Fruit fly (Drosophila melanogaster) whole organism, embryonic: Measurements from ENCODE around the gene CG31204.

Experiments used
- CG31224 ChIP-seq: fragments of 200-800 bp; sonication (Bioruptor generic); IDR thresholded peaks from 2 replicates; pipeline ENCODE4 v1.3.6; 2022; ENCODE audit warnings: missing biosample characterization, missing genetic modification characterization
- CG32532 ChIP-seq: fragments of 200-800 bp; sonication (Bioruptor generic); IDR thresholded peaks from 2 replicates; pipeline ENCODE4 v1.3.6; 2022; ENCODE audit warnings: missing biosample characterization, missing genetic modification characterization
- CG34422 ChIP-seq: fragments of 200-800 bp; sonication (Bioruptor generic); IDR thresholded peaks from 3 replicates; pipeline ENCODE4 v1.3.6; 2022; ENCODE audit warnings: missing biosample characterization, missing genetic modification characterization
- CG6813 ChIP-seq: fragments of 200-800 bp; sonication (Bioruptor generic); optimal IDR thresholded peaks from 2 replicates; lab custom pipeline; 2017; ENCODE audit warnings: missing biosample characterization, missing genetic modification characterization, mild to moderate bottlenecking, moderate library complexity, missing genetic modification reagents
- CG8478 ChIP-seq: fragments of >200 bp; optimal IDR thresholded peaks from 2 replicates; lab custom pipeline; 2018
- CG8924 ChIP-seq: fragments of 200-800 bp; optimal IDR thresholded peaks from 3 replicates; lab custom pipeline; 2019; ENCODE audit warnings: missing biosample characterization, mild to moderate bottlenecking, missing genetic modification characterization, moderate library complexity
- Lhr ChIP-seq: fragments of 200-800 bp; sonication (Bioruptor generic); optimal IDR thresholded peaks from 3 replicates; lab custom pipeline; 2017; ENCODE audit warnings: mild to moderate bottlenecking, missing biosample characterization, missing genetic modification reagents, missing genetic modification characterization
- ara ChIP-seq: fragments of 200-800 bp; sonication (Bioruptor generic); IDR thresholded peaks from 2 replicates; pipeline ENCODE4 v1.3.6; 2022; ENCODE audit warnings: missing biosample characterization, missing genetic modification characterization
- eve ChIP-seq, 2 experiments: fragments of >200 bp; optimal IDR thresholded peaks; 2 replicates each; lab custom pipeline; 2017; ENCODE audit warnings: missing biosample characterization in 2 of 2, missing genetic modification characterization in 2 of 2
- psq ChIP-seq: fragments of 200-800 bp; sonication (Bioruptor generic); optimal IDR thresholded peaks from 2 replicates; lab custom pipeline; 2017; ENCODE audit warnings: missing biosample characterization, missing genetic modification characterization
- sqz ChIP-seq: fragments of 200-800 bp; sonication (Bioruptor generic); optimal IDR thresholded peaks from 3 replicates; lab custom pipeline; 2018; ENCODE audit warnings: missing biosample characterization, mild to moderate bottlenecking, missing genetic modification characterization
- tin ChIP-seq: fragments of 200-800 bp; sonication (Bioruptor generic); optimal IDR thresholded peaks from 3 replicates; lab custom pipeline; 2016; ENCODE audit warnings: missing biosample characterization, missing genetic modification characterization
- zfh2 ChIP-seq: fragments of 200-800 bp; sonication (Bioruptor generic); optimal IDR thresholded peaks from 2 replicates; lab custom pipeline; 2016; ENCODE audit warnings: missing biosample characterization, missing genetic modification characterization

DNA sequence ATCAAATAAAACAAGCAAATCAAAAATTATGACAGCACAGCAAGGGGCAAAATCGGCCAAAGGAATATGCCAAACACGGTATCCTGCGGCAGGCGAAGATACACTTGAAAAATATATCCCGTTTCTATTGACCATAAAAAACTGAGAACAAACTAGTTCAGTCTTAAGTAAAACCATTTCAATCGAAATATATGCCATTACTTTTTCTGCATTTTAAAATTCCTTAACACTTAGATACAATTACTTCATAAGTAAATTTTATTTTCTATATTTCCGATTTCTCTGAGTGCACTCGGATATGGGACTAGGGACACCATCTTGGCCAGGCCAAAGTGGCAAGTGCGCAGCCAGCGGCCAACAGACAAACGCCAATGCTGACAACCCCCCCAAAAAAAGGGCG lies 29.7 kb downstream of the CG31204 start:
- TF ChIP-seq Lhr (GFP tag; lab: Kevin White, UChicago) = no peak
- TF ChIP-seq sqz (GFP tag; lab: Kevin White, UChicago) = no peak
- no peak for TF ChIP-seq psq (GFP tag; lab: Kevin White, UChicago)
- no peak for TF ChIP-seq tin
- TF ChIP-seq eve (GFP tag; optimal IDR thresholded peaks at IDR 0.05; lab: Kevin White, UChicago) = no peak
- TF ChIP-seq CG8924 = no peak
- TF ChIP-seq CG31224 (GFP tag; lab: Robert Waterston, UW) = no peak
- no peak for TF ChIP-seq zfh2 (GFP tag; lab: Kevin White, UChicago)
- TF ChIP-seq ara (GFP tag; lab: Robert Waterston, UW) = no peak
- TF ChIP-seq CG32532 (GFP tag; lab: Robert Waterston, UW) = 0 out of 2 replicates have a peak, but pooled peaks have one; percentile 19
- TF ChIP-seq CG8478 (lab: Kevin White, UChicago) = no peak
- TF ChIP-seq CG6813 (GFP tag; lab: Kevin White, UChicago) = no peak
- TF ChIP-seq CG34422 = no peak
